Worm (Caenorhabditis elegans) whole organism, L3 larva: Measurements from ENCODE around the gene fbxa-135.

Experiments used
- ama-1 ChIP-seq: fragments of 150-350 bp; optimal IDR thresholded peaks from 2 replicates; lab custom pipeline; 2018
- egl-27 ChIP-seq: sonication (generic microtip); optimal IDR thresholded peaks from 4 replicates; lab custom pipeline; 2017; ENCODE audit warnings: missing biosample characterization, missing genetic modification reagents, missing genetic modification characterization
- elt-1 ChIP-seq: fragments of 150-350 bp; optimal IDR thresholded peaks from 2 replicates; lab custom pipeline; 2014; ENCODE audit warnings: missing biosample characterization, missing genetic modification characterization
- elt-3 ChIP-seq, 3 experiments: fragments of 150-350 bp in 1 of 3; sonication (generic microtip) in 2 of 3; optimal IDR thresholded peaks; 2 replicates in 2 of 3; 4 replicates in 1 of 3; lab custom pipeline; 2014 to 2017; ENCODE audit warnings: missing biosample characterization in 3 of 3, missing genetic modification characterization in 3 of 3
- fkh-10 ChIP-seq: sonication (generic microtip); optimal IDR thresholded peaks from 2 replicates; lab custom pipeline; 2017; ENCODE audit warnings: missing biosample characterization, missing genetic modification reagents, missing genetic modification characterization
- fkh-2 ChIP-seq: fragments of 150-350 bp; optimal IDR thresholded peaks from 2 replicates; lab custom pipeline; 2014; ENCODE audit warnings: missing biosample characterization, missing genetic modification reagents, missing genetic modification characterization
- nhr-11 ChIP-seq: fragments of 150-350 bp; optimal IDR thresholded peaks from 2 replicates; lab custom pipeline; 2014; ENCODE audit warnings: missing biosample characterization, missing genetic modification characterization
- nhr-237 ChIP-seq: fragments of 150-350 bp; optimal IDR thresholded peaks from 2 replicates; lab custom pipeline; 2014; ENCODE audit warnings: missing biosample characterization, missing genetic modification characterization
- nhr-77 ChIP-seq: fragments of 150-350 bp; optimal IDR thresholded peaks from 2 replicates; lab custom pipeline; 2014; ENCODE audit warnings: missing biosample characterization, missing genetic modification characterization
- unc-39 ChIP-seq: sonication (generic microtip); optimal IDR thresholded peaks from 4 replicates; lab custom pipeline; 2017; ENCODE audit warnings: missing biosample characterization, missing genetic modification characterization
- unc-62 ChIP-seq: fragments of 150-350 bp; sonication (generic microtip); optimal IDR thresholded peaks from 4 replicates; lab custom pipeline; 2014; ENCODE audit warnings: missing biosample characterization, missing genetic modification reagents, missing genetic modification characterization
- ztf-4 ChIP-seq: fragments of 150-350 bp; optimal IDR thresholded peaks from 2 replicates; lab custom pipeline; 2014; ENCODE audit warnings: missing biosample characterization, missing genetic modification characterization

DNA sequence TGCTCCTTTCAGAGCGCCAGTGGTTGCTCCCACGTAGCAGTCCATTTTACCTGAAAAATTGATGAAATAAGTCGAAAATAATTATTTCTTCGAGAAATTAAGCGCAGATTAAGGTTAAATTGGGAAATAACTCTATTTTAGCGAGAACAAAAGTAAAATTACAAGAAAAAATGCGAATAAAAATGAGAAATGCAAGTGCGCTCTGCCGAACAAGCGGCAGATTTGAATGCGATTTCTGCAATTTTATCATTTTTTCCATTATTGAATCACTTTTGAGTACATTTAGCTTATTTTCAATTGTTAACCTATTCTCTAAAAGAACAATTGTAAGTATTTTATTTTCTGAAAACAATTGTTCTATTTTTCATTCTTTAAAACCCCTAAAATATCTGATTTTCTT, 7.2 kb upstream of the fbxa-135 start, which contains the start of gene T06E6.1:
- no peak for TF ChIP-seq fkh-10 (GFP tag; lab: Kevin White, UChicago)
- no peak for TF ChIP-seq ztf-4 (tag; lab: Kevin White, UChicago)
- TF ChIP-seq fkh-2 (tag; lab: Kevin White, UChicago): no peak
- no peak for TF ChIP-seq nhr-77
- no peak for TF ChIP-seq elt-1 (tag; lab: Kevin White, UChicago)
- TF ChIP-seq ama-1 (lab: Kevin White, UChicago): no peak
- TF ChIP-seq nhr-237 (tag; lab: Kevin White, UChicago): no peak
- no peak for TF ChIP-seq elt-3 (tag; optimal IDR thresholded peaks at IDR 0.05; lab: Kevin White, UChicago)
- no peak for TF ChIP-seq nhr-11 (tag; lab: Kevin White, UChicago)
- TF ChIP-seq unc-39 (tag; lab: Kevin White, UChicago): no peak
- no peak for TF ChIP-seq unc-62 (GFP tag; lab: Kevin White, UChicago)
- no peak for TF ChIP-seq egl-27 (tag; lab: Kevin White, UChicago)
